Fruit fly (Drosophila melanogaster) Kc167 (cell line): Measurements from ENCODE around the gene atl.
A peak's percentile ranks its signal among the peaks of the same experiment; 100 is the strongest.

Source experiments
- Myc ChIP-seq: fragments of >200 bp; optimal IDR thresholded peaks from 2 replicates; lab custom pipeline; 2017; ENCODE audit warnings: missing external identifiers
- Sin3A ChIP-seq: fragments of >200 bp; optimal IDR thresholded peaks from 2 replicates; lab custom pipeline; 2018; ENCODE audit warnings: missing external identifiers
- h ChIP-seq: fragments of >200 bp; optimal IDR thresholded peaks from 3 replicates; lab custom pipeline; 2018; ENCODE audit warnings: missing external identifiers
- insv ChIP-seq: fragments of >200 bp; optimal IDR thresholded peaks from 3 replicates; lab custom pipeline; 2018; ENCODE audit warnings: missing external identifiers
- psq ChIP-seq: fragments of >200 bp; optimal IDR thresholded peaks from 2 replicates; lab custom pipeline; 2017; ENCODE audit warnings: missing external identifiers
- ttk ChIP-seq: sonication (Bioruptor generic); optimal IDR thresholded peaks from 2 replicates; lab custom pipeline; 2017; ENCODE audit warnings: missing external identifiers

Gene atl

dm6 chr3R:24625517-24625925, at the start of gene atl, which contains the start of gene Syx18:
Gene atl, plus strand, starts transcription at chr3R:24625671.
Gene Syx18, minus strand, starts transcription at chr3R:24625562.
- no peak for TF ChIP-seq psq (lab: Kevin White, UChicago)
- TF ChIP-seq ttk (lab: Kevin White, UChicago): no peak
- TF ChIP-seq h: no peak
- no peak for TF ChIP-seq Myc (lab: Kevin White, UChicago)
- no peak for TF ChIP-seq insv (lab: Kevin White, UChicago)
- TF ChIP-seq Sin3A: no peak

- TF ChIP-seq Sin3A: no peak
- no peak for TF ChIP-seq psq (lab: Kevin White, UChicago)
- no peak for TF ChIP-seq ttk (lab: Kevin White, UChicago)
- TF ChIP-seq h: no peak
- TF ChIP-seq Myc (lab: Kevin White, UChicago): no peak
- TF ChIP-seq insv (lab: Kevin White, UChicago): no peak
Observed at dm6 chr3R:24575787-24576413, 49.6 kb upstream of the atl start.

- TF ChIP-seq h (no peak), Sin3A (no peak), psq (lab: Kevin White, UChicago) (no peak), Myc (lab: Kevin White, UChicago) (no peak), ttk (lab: Kevin White, UChicago) (no peak), insv (lab: Kevin White, UChicago) (no peak)
Observed at dm6 chr3R:24577355-24577754, 48.1 kb upstream of the atl start.

- TF ChIP-seq h (no peak), psq (lab: Kevin White, UChicago) (no peak), ttk (lab: Kevin White, UChicago) (no peak), Sin3A (no peak), insv (lab: Kevin White, UChicago) (no peak), Myc (lab: Kevin White, UChicago) (no peak)
Observed at dm6 chr3R:24580067-24580962, 45.2 kb upstream of the atl start.

- TF ChIP-seq insv (lab: Kevin White, UChicago) (no peak), Myc (lab: Kevin White, UChicago) (no peak), psq (lab: Kevin White, UChicago) (no peak), Sin3A (no peak), ttk (lab: Kevin White, UChicago) (no peak)
Observed at dm6 chr3R:24580963-24581277, 44.6 kb upstream of the atl start.

DNA sequence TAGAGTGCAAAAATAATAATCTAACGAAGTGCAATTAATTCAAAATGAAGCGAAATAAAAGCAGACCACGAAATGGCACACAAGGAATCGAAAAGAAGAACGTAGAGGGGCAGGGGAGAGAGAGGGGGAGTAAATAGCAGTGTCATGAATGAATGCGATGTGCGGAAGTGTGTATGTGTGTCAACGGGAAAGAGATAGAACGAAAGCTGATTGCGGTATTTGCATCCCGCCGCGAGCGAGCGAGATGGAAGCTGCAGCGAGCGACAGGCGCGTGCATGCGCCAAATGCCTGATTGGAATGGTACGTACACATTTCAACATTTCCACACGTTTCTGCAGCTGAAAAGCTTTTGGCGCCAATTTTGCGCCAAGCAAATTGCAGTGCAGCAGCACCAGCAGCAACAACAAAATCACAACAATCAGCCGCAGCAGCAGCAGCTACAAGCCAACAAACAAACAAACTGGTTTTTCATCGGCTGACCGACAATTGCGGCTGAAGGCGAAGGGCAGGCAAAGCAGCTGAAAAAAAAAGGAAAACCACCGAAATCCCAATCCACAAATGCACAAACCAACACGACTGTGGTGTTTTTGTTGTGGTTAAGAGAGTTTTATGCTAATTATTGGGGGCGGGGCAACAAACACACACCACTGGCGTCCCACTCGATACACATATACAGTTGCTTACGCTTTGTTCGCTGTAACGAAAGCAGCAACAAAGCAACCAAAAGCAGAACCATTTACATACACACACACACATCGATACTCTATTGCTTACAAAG, 43.4 kb upstream of the atl start:
- TF ChIP-seq h (no peak), psq (lab: Kevin White, UChicago) (peak; percentile 35)

DNA sequence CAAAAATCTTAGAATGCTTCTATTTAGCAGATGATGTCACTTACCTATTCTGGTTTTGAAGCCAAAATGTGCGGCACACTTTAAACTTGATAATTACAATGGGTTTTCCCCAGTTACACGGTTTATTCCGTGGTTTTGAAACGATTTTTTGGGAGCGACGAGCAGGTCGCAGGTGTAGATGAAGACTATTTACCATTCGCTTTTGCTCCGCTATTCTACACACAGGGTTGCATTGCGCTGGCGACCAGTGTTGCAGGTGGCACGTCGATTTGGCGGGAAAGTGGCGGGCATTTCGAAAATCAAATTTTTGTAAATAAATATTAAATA, 42.8 kb upstream of the atl start, which contains the start of gene REPTOR:
Gene REPTOR, minus strand, starts transcription at position 196 of the 327 bp plus-strand sequence.
- TF ChIP-seq h: no peak
- peak; percentile 72 for TF ChIP-seq psq (lab: Kevin White, UChicago)

DNA sequence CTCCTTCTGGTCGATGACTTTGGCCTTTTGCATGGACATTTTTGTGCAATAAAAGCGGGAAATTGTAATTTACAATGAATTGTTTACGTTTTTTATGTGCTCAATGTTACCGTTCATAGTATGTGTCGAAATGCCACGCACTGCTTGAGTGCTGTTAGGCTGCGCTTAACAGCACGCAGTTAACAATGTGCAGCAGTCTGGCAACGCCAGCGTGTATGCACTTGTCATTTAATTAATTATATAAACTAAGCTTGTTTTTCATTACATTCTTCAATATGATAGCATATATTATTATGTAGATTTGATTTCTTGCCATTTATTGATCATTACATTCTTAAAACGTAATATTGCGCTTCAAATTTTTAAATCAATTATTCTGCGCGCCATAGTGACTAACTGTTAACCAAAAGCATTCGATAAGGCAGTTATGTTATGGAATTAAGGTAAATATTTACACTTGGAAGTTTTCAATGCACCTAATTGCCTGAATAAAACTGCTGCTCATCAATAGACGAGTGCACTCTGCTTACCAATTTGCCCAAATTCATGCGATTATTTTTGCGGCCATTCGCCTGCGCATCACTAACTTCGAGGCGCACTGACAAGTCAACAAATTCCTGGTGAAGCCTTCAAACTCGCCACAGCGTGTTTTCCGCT, 40.3 kb upstream of the atl start, which contains the start of the genes CG13625 and mld:
Gene CG13625, minus strand, starts transcription at position 119 of the 657 bp plus-strand sequence.
Gene mld, plus strand, starts transcription at position 612 of the 657 bp plus-strand sequence.
- TF ChIP-seq psq (lab: Kevin White, UChicago): peak; percentile 42
- TF ChIP-seq Myc (lab: Kevin White, UChicago): no peak

DNA sequence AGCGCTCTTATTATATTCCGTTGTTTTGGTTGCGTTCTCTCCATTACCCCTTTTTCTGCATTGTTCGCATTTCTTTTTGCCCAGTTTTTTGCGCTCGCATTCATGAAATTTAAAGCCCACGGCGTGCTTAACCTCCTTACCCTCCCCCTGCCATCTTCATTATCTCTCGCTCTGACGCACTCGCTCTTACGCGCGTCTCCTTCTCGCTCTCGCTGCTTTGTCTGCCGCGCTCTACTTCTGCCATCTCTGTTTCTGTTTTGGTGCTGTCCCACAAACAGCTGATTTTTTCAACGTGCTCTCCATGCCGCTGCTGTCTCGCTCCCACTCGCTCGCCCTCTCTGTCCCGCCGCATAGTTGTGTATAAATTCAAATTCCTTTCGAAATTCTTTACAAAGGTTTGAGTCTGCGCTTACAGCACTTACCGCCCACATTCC, 39.0 kb upstream of the atl start:
- TF ChIP-seq ttk (lab: Kevin White, UChicago) (no peak), Sin3A (no peak), h (no peak)

DNA sequence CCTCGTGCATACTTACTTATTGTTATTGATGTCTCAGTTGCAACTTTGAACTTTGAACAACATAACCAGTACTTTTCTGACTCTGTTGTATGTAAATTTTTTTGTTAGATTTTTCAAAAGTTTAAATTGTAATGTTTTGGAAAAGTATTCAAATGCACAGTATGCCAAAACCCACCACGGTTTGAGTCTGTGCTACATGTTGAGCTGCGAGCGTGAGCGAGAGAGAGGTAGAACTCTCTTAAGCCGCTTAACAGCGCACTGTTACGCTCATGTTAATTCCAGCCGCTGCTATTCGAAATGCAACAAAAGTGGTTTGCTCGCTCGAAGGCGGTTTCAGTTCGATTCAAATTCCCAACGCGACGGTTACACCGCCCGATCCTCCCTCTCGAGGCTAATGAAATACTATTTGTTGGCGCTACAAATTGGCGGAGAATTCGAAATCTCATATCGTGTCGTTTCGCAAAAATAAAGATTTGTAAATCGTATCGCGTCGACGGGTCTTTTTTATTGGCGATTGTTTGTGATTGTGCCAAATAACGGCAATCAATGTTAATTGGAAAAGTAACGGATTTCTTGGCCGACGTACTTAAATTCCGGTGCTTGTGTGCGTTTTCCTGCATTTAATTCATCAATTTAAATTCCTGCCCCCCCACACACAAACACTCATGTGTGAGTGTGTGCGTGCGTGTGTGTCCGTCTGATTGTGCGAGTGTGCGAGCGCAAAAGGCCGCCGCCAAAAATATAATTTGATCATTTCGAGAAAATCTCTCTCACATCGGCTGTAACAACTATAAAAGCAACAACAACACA, 36.4 kb upstream of the atl start:
- TF ChIP-seq Myc (lab: Kevin White, UChicago) (no peak), psq (lab: Kevin White, UChicago) (no peak), h (no peak), ttk (lab: Kevin White, UChicago) (no peak), insv (lab: Kevin White, UChicago) (no peak), Sin3A (no peak)

- TF ChIP-seq Myc (lab: Kevin White, UChicago) (no peak), ttk (lab: Kevin White, UChicago) (no peak), insv (lab: Kevin White, UChicago) (no peak), h (no peak), Sin3A (no peak), psq (lab: Kevin White, UChicago) (no peak)
Observed at dm6 chr3R:24590276-24590675, 35.2 kb upstream of the atl start.
